Fruit fly (Drosophila melanogaster) whole organism, embryonic: Measurements from ENCODE around the gene Mdh2.
A peak's percentile ranks its signal among the peaks of the same experiment; 100 is the strongest.

Source experiments
- B-H1 ChIP-seq: fragments of 200-800 bp; sonication (Bioruptor generic); IDR thresholded peaks from 3 replicates; pipeline ENCODE4 v1.3.6; 2022; ENCODE audit warnings: missing biosample characterization, missing genetic modification characterization
- CG10543 ChIP-seq: fragments of 200-800 bp; sonication (Bioruptor generic); optimal IDR thresholded peaks from 3 replicates; lab custom pipeline; 2017; ENCODE audit warnings: missing biosample characterization, mild to moderate bottlenecking, missing genetic modification characterization, moderate library complexity
- CG11696 ChIP-seq: fragments of 200-800 bp; sonication (Bioruptor generic); IDR thresholded peaks from 2 replicates; pipeline ENCODE4 v1.3.6; 2022; ENCODE audit warnings: missing biosample characterization, missing genetic modification characterization
- CG13296 ChIP-seq: fragments of 200-800 bp; sonication (Bioruptor generic); optimal IDR thresholded peaks from 3 replicates; lab custom pipeline; 2018; ENCODE audit warnings: missing biosample characterization, mild to moderate bottlenecking, missing genetic modification characterization
- CG13894 ChIP-seq: fragments of 200-800 bp; sonication (Bioruptor generic); optimal IDR thresholded peaks from 3 replicates; lab custom pipeline; 2018; ENCODE audit warnings: missing biosample characterization, mild to moderate bottlenecking, missing genetic modification characterization, moderate library complexity
- CG15514 ChIP-seq: fragments of 200-800 bp; sonication (Bioruptor generic); optimal IDR thresholded peaks from 3 replicates; lab custom pipeline; 2017; ENCODE audit warnings: missing biosample characterization, missing genetic modification characterization, mild to moderate bottlenecking, moderate library complexity, missing genetic modification reagents
- CG16779 ChIP-seq: fragments of 200-800 bp; sonication (Bioruptor generic); IDR thresholded peaks from 2 replicates; pipeline ENCODE4 v1.3.6; 2022; ENCODE audit warnings: missing biosample characterization, missing genetic modification characterization
- CG1832 ChIP-seq: fragments of 200-800 bp; sonication (Bioruptor generic); optimal IDR thresholded peaks from 2 replicates; lab custom pipeline; 2017; ENCODE audit warnings: missing biosample characterization, mild to moderate bottlenecking, missing genetic modification characterization, inconsistent platforms
- CG2199 ChIP-seq: fragments of 200-800 bp; sonication (Bioruptor generic); IDR thresholded peaks from 3 replicates; pipeline ENCODE4 v1.3.6; 2022; ENCODE audit warnings: missing biosample characterization, missing genetic modification characterization
- CG2712 ChIP-seq: fragments of 200-800 bp; optimal IDR thresholded peaks from 3 replicates; lab custom pipeline; 2019; ENCODE audit warnings: missing biosample characterization, mild to moderate bottlenecking, missing genetic modification characterization, moderate library complexity
- CG30020 ChIP-seq: fragments of 200-800 bp; optimal IDR thresholded peaks from 2 replicates; lab custom pipeline; 2019; ENCODE audit warnings: missing biosample characterization, mild to moderate bottlenecking, missing genetic modification characterization, moderate library complexity
- CG31365 ChIP-seq: fragments of 200-800 bp; sonication (Bioruptor generic); optimal IDR thresholded peaks from 2 replicates; lab custom pipeline; 2018; ENCODE audit warnings: missing biosample characterization, mild to moderate bottlenecking, missing genetic modification characterization
- CG31388 ChIP-seq: fragments of 200-800 bp; sonication (Bioruptor generic); optimal IDR thresholded peaks from 2 replicates; lab custom pipeline; 2016; ENCODE audit warnings: missing biosample characterization, missing genetic modification characterization
- CG34224 ChIP-seq: fragments of 200-800 bp; sonication (Bioruptor generic); IDR thresholded peaks from 3 replicates; pipeline ENCODE4 v1.3.6; 2022; ENCODE audit warnings: missing biosample characterization, missing genetic modification characterization; ENCODE audit not compliant: partially characterized antibody
- CG34376 ChIP-seq: fragments of 200-800 bp; sonication (Bioruptor generic); optimal IDR thresholded peaks from 2 replicates; lab custom pipeline; 2018; ENCODE audit warnings: missing biosample characterization, mild to moderate bottlenecking, missing genetic modification characterization
- CG3838 ChIP-seq: fragments of 200-800 bp; sonication (Bioruptor generic); optimal IDR thresholded peaks from 3 replicates; lab custom pipeline; 2016; ENCODE audit warnings: missing biosample characterization, missing genetic modification characterization
- CG4282 ChIP-seq: fragments of 200-800 bp; sonication (Bioruptor generic); optimal IDR thresholded peaks from 2 replicates; lab custom pipeline; 2016; ENCODE audit warnings: missing biosample characterization, missing genetic modification characterization
- CG4328 ChIP-seq: fragments of 200-800 bp; sonication (Bioruptor generic); optimal IDR thresholded peaks from 3 replicates; lab custom pipeline; 2017; ENCODE audit warnings: missing biosample characterization, missing genetic modification reagents, missing genetic modification characterization
- CG43689 ChIP-seq: fragments of 200-800 bp; sonication (Bioruptor generic); IDR thresholded peaks from 2 replicates; pipeline ENCODE4 v1.3.6; 2022; ENCODE audit warnings: missing biosample characterization, missing genetic modification characterization
- CG4730 ChIP-seq: fragments of 200-800 bp; sonication (Bioruptor generic); IDR thresholded peaks from 2 replicates; pipeline ENCODE4 v1.3.6; 2022; ENCODE audit warnings: missing biosample characterization, missing genetic modification characterization
- CG7357 ChIP-seq: fragments of 200-800 bp; sonication (Bioruptor generic); IDR thresholded peaks from 3 replicates; pipeline ENCODE4 v1.3.6; 2022; ENCODE audit warnings: missing biosample characterization, missing genetic modification characterization
- CG8359 ChIP-seq: fragments of 200-800 bp; sonication (Bioruptor generic); optimal IDR thresholded peaks from 2 replicates; lab custom pipeline; 2017; ENCODE audit warnings: missing biosample characterization, mild to moderate bottlenecking, missing genetic modification characterization, borderline replicate concordance
- CkIIα-i1 ChIP-seq: fragments of 200-800 bp; sonication (Bioruptor generic); IDR thresholded peaks from 2 replicates; pipeline ENCODE4 v1.3.6; 2022; ENCODE audit warnings: missing biosample characterization, missing genetic modification characterization
- Drgx ChIP-seq: fragments of 200-800 bp; sonication (Bioruptor generic); IDR thresholded peaks from 2 replicates; pipeline ENCODE4 v1.3.6; 2022; ENCODE audit warnings: missing biosample characterization, missing genetic modification characterization
- Elba2 ChIP-seq: fragments of 200-800 bp; sonication (Bioruptor generic); optimal IDR thresholded peaks from 3 replicates; lab custom pipeline; 2016; ENCODE audit warnings: missing biosample characterization, missing genetic modification characterization
- Nf-YB ChIP-seq: fragments of 200-800 bp; sonication (Bioruptor generic); optimal IDR thresholded peaks from 3 replicates; lab custom pipeline; 2019; ENCODE audit warnings: missing biosample characterization, mild to moderate bottlenecking, missing genetic modification characterization, moderate library complexity
- Opbp ChIP-seq: fragments of 200-800 bp; sonication (Bioruptor generic); IDR thresholded peaks from 3 replicates; pipeline ENCODE4 v1.3.6; 2022; ENCODE audit warnings: missing biosample characterization, missing genetic modification characterization; ENCODE audit not compliant: partially characterized antibody
- Poxn ChIP-seq: fragments of 200-800 bp; sonication (Bioruptor generic); IDR thresholded peaks from 2 replicates; pipeline ENCODE4 v1.3.6; 2022; ENCODE audit warnings: missing biosample characterization, missing genetic modification characterization
- Side ChIP-seq: fragments of 200-800 bp; sonication (Bioruptor generic); optimal IDR thresholded peaks from 2 replicates; lab custom pipeline; 2016; ENCODE audit warnings: missing biosample characterization, missing genetic modification characterization
- Sox100B ChIP-seq: fragments of 200-800 bp; sonication (Bioruptor generic); optimal IDR thresholded peaks from 3 replicates; lab custom pipeline; 2018; ENCODE audit warnings: missing biosample characterization, mild to moderate bottlenecking, missing genetic modification characterization
- ase ChIP-seq: fragments of 200-800 bp; sonication (Bioruptor generic); IDR thresholded peaks from 3 replicates; pipeline ENCODE4 v1.3.6; 2022; ENCODE audit warnings: missing biosample characterization, missing genetic modification characterization
- bab2 ChIP-seq: fragments of 200-800 bp; sonication (Bioruptor generic); optimal IDR thresholded peaks from 2 replicates; lab custom pipeline; 2016; ENCODE audit warnings: missing biosample characterization, missing genetic modification characterization
- bcd ChIP-seq: fragments of 200-800 bp; sonication (Bioruptor generic); optimal IDR thresholded peaks from 2 replicates; lab custom pipeline; 2017; ENCODE audit warnings: missing biosample characterization, mild to moderate bottlenecking, missing genetic modification characterization
- chn ChIP-seq: fragments of 200-800 bp; sonication (Bioruptor generic); optimal IDR thresholded peaks from 2 replicates; lab custom pipeline; 2016; ENCODE audit warnings: missing biosample characterization, missing genetic modification characterization
- dm ChIP-seq: fragments of 200-800 bp; sonication (Bioruptor generic); optimal IDR thresholded peaks from 3 replicates; lab custom pipeline; 2016; ENCODE audit warnings: missing biosample characterization, missing genetic modification characterization
- emc ChIP-seq: fragments of 200-800 bp; sonication (Bioruptor generic); optimal IDR thresholded peaks from 2 replicates; lab custom pipeline; 2016; ENCODE audit warnings: missing biosample characterization, missing genetic modification characterization
- gcm2 ChIP-seq: fragments of 200-800 bp; sonication (Bioruptor generic); optimal IDR thresholded peaks from 2 replicates; lab custom pipeline; 2016; ENCODE audit warnings: missing biosample characterization, missing genetic modification characterization
- jigr1 ChIP-seq: fragments of 200-800 bp; sonication (Bioruptor generic); IDR thresholded peaks from 3 replicates; pipeline ENCODE4 v1.3.6; 2022; ENCODE audit warnings: missing biosample characterization, missing genetic modification characterization
- kay ChIP-seq: fragments of 200-800 bp; sonication (Bioruptor generic); optimal IDR thresholded peaks from 2 replicates; lab custom pipeline; 2016; ENCODE audit warnings: missing biosample characterization, missing genetic modification characterization
- mirr ChIP-seq: fragments of 200-800 bp; sonication (Bioruptor generic); optimal IDR thresholded peaks from 3 replicates; lab custom pipeline; 2018; ENCODE audit warnings: missing biosample characterization, mild to moderate bottlenecking, missing genetic modification characterization
- nom ChIP-seq: fragments of 200-800 bp; sonication (Bioruptor generic); optimal IDR thresholded peaks from 2 replicates; lab custom pipeline; 2017; ENCODE audit warnings: missing biosample characterization, missing genetic modification characterization, mild to moderate bottlenecking, moderate library complexity, missing genetic modification reagents
- pros ChIP-seq: fragments of 200-800 bp; sonication (Bioruptor generic); optimal IDR thresholded peaks from 3 replicates; lab custom pipeline; 2019; ENCODE audit warnings: missing biosample characterization, mild to moderate bottlenecking, missing genetic modification characterization, moderate library complexity
- row ChIP-seq: fragments of 200-800 bp; sonication (Bioruptor generic); IDR thresholded peaks from 3 replicates; pipeline ENCODE4 v1.3.6; 2022; ENCODE audit warnings: missing biosample characterization, missing genetic modification characterization
- salm ChIP-seq: fragments of 200-800 bp; sonication (Bioruptor generic); optimal IDR thresholded peaks from 2 replicates; lab custom pipeline; 2018; ENCODE audit warnings: missing biosample characterization, mild to moderate bottlenecking, missing genetic modification characterization
- sens-2 ChIP-seq: fragments of 200-800 bp; sonication (Bioruptor generic); IDR thresholded peaks from 2 replicates; pipeline ENCODE4 v1.3.6; 2022; ENCODE audit warnings: missing biosample characterization, missing genetic modification characterization
- sima ChIP-seq: fragments of 200-800 bp; sonication (Bioruptor generic); optimal IDR thresholded peaks from 2 replicates; lab custom pipeline; 2016; ENCODE audit warnings: missing biosample characterization, missing genetic modification characterization
- slbo ChIP-seq: fragments of 200-800 bp; sonication (Bioruptor generic); IDR thresholded peaks from 2 replicates; pipeline ENCODE4 v1.3.6; 2022; ENCODE audit warnings: missing biosample characterization, missing genetic modification characterization
- stwl ChIP-seq: fragments of 200-800 bp; sonication (Bioruptor generic); optimal IDR thresholded peaks from 3 replicates; lab custom pipeline; 2018; ENCODE audit warnings: missing biosample characterization, mild to moderate bottlenecking, missing genetic modification characterization, moderate library complexity
- ttk ChIP-seq: fragments of 200-800 bp; sonication (Bioruptor generic); IDR thresholded peaks from 2 replicates; pipeline ENCODE4 v2.1.2; 2022; ENCODE audit warnings: missing biosample characterization, missing genetic modification characterization

Gene Mdh2

DNA sequence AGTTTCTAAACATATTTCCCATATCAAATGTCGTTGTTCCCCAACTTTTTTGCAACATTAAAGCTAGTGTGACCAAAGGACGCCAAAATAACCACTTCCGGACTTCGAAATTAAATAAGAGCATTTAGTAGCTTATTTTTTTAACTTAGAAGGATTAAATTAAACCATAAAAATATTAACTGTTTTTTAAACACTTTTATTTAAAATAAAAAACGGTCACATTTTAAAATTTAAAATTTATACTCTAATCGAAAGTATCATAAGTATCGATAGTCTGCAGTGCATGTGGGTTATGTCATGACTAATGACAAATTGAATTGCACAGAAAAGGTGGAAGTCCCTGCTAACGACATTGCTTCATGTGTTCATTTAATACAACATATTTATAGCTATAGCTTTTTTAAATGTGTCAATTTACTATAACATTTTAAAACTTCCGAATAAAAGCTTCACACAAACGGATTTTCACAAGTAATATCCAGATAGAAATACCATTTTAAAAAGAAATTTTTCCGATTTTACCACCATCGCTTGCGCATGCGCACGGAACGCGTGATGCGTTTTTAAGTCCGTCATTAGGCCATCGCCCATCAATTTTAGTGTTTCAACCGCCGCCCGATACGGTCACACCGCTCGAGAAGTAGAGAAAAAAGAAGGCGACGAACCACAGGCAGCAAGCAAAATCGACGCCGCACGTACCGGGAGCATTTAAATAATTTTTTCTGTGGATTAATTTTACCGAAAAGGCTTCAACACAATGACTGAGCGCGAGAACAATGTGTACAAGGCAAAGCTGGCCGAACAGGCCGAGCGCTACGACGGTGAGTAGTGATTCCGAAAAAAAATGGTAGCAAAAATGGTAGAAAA is 16.1 kb downstream of the Mdh2 start, which contains the start of the genes CG7156 and 14-3-3epsilon (continued):
- TF ChIP-seq CG2199 (no peak), jigr1 (GFP tag; lab: Robert Waterston, UW) (no peak; the same call in 2 of the 3 replicates), CG43689 (GFP tag; lab: Robert Waterston, UW) (no peak), gcm2 (GFP tag; lab: Kevin White, UChicago) (no peak), Poxn (no peak), ase (GFP tag; lab: Robert Waterston, UW) (0 out of 3 replicates have a peak, but pooled peaks have one; percentile 5), slbo (GFP tag; lab: Robert Waterston, UW) (peak; percentile 65), mirr (no peak), pros (no peak), bcd (peak; percentile 20), CG1832 (GFP tag; lab: Kevin White, UChicago) (no peak), nom (GFP tag; lab: Kevin White, UChicago) (peak; percentile 41), CG4730 (GFP tag; lab: Robert Waterston, UW) (no peak), CG31388 (GFP tag; lab: Kevin White, UChicago) (no peak), CG13894 (tag; lab: Kevin White, UChicago) (no peak), CG13296 (GFP tag; lab: Kevin White, UChicago) (peak; percentile 39), CG30020 (tag; lab: Kevin White, UChicago) (peak; percentile 50), B-H1 (GFP tag; lab: Robert Waterston, UW) (no peak; the same call in 2 of the 3 replicates), sima (GFP tag; lab: Kevin White, UChicago) (no peak), kay (GFP tag; lab: Kevin White, UChicago) (peak; percentile 8), dm (GFP tag; lab: Kevin White, UChicago) (peak; percentile 49), CG7357 (GFP tag; lab: Robert Waterston, UW) (no peak), stwl (tag; lab: Kevin White, UChicago) (peak; percentile 12), Nf-YB (GFP tag; lab: Kevin White, UChicago) (peak; percentile 19), salm (peak; percentile 28), Side (no peak), CG3838 (GFP tag; lab: Kevin White, UChicago) (peak; percentile 14), sens-2 (GFP tag; lab: Robert Waterston, UW) (no peak), CkIIα-i1 (GFP tag; lab: Robert Waterston, UW) (no peak), CG15514 (peak; percentile 48), emc (no peak), CG8359 (no peak), CG10543 (no peak), ttk (GFP tag; lab: Robert Waterston, UW) (no peak), bab2 (peak; percentile 39), CG11696 (GFP tag; lab: Robert Waterston, UW) (no peak), Elba2 (no peak), Drgx (GFP tag; lab: Robert Waterston, UW) (0 out of 2 replicates have a peak, but pooled peaks have one; percentile 21), CG16779 (GFP tag; lab: Robert Waterston, UW) (no peak), Opbp (0 out of 3 replicates have a peak, but pooled peaks have one; percentile 22), CG4282 (GFP tag; lab: Kevin White, UChicago) (peak; percentile 9), CG34376 (no peak), CG4328 (GFP tag; lab: Kevin White, UChicago) (peak; percentile 2), CG34224 (peak; percentile 18; the same call in 1 of the 3 replicates), Sox100B (GFP tag; lab: Kevin White, UChicago) (no peak), CG31365 (no peak), row (GFP tag; lab: Robert Waterston, UW) (peak; percentile 35), CG2712 (peak; percentile 63), chn (peak; percentile 5)
